Worm (Caenorhabditis elegans) whole organism, early embryonic: ENCODE measurements around the gene F47B10.9.

Experiments
- ama-1 ChIP-seq: fragments of 150-350 bp; optimal IDR thresholded peaks from 2 replicates; lab custom pipeline; 2014
- ceh-13 ChIP-seq: fragments of 200-800 bp; sonication (Bioruptor generic); optimal IDR thresholded peaks from 2 replicates; lab custom pipeline; 2018; ENCODE audit warnings: mild to moderate bottlenecking, missing genetic modification characterization, missing compliant biosample characterization
- ceh-36 ChIP-seq: sonication (generic microtip); optimal IDR thresholded peaks from 2 replicates; lab custom pipeline; 2016; ENCODE audit warnings: missing genetic modification characterization, inconsistent platforms, missing compliant biosample characterization
- ets-7 ChIP-seq: sonication (generic microtip); optimal IDR thresholded peaks from 2 replicates; lab custom pipeline; 2016; ENCODE audit warnings: missing genotype, missing genetic modification characterization, missing compliant biosample characterization
- flt-1 ChIP-seq: fragments of 200-800 bp; sonication (Bioruptor generic); IDR thresholded peaks from 2 replicates; pipeline ENCODE4 v1.3.6; 2022; ENCODE audit warnings: missing genetic modification characterization, missing compliant biosample characterization
- tbx-37 ChIP-seq: fragments of 200-800 bp; sonication (Bioruptor generic); conservative IDR thresholded peaks from 2 replicates; pipeline ENCODE4 v1.3.6; 2022; ENCODE audit warnings: missing genetic modification reagents, missing genetic modification characterization, missing compliant biosample characterization

- TF ChIP-seq ceh-13 (no peak), flt-1 (no peak), ama-1 (lab: Kevin White, UChicago) (no peak), ets-7 (tag; lab: Kevin White, UChicago) (no peak), ceh-36 (tag; lab: Kevin White, UChicago) (no peak), tbx-37 (no peak)
Observed at ce11 chrX:10928948-10929563, 15.2 kb upstream of the F47B10.9 start, which contains the start of gene dgn-1.
